Worm (Caenorhabditis elegans): ENCODE measurements around the gene F37C12.10.

DNA sequence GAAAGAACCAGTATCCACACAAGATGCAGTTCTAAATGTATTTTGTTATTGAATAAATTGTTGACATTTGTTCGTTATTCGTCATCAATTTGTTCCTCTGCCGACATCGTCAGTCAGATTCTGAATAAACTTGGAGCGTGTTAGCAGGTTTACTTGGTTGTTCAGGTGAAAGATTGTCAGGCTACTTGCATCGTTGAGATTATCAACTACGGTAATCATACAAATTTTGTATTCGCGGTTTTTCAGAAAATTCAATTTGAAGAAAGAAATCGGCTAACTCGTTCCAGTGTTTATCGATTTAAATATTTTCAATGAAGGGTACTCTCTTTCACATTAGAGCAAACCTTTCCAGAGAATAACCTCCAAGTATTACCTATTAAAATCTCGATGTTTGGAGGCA is 21.5 kb upstream of the F37C12.10 start, which contains the start of gene R151.2:
- TF ChIP-seq lin-15B (tag; optimal IDR thresholded peaks at IDR 0.05) = no peak
- TF ChIP-seq ztf-4 (tag; optimal IDR thresholded peaks at IDR 0.05) = no peak
- TF ChIP-seq zag-1 (tag; optimal IDR thresholded peaks at IDR 0.05) = no peak
- TF ChIP-seq ama-1 (optimal IDR thresholded peaks at IDR 0.05) = no peak
- no peak for TF ChIP-seq elt-1 (tag; optimal IDR thresholded peaks at IDR 0.05)
- no peak for TF ChIP-seq R02D3.7 (tag; optimal IDR thresholded peaks at IDR 0.05)
- no peak for TF ChIP-seq skn-1 (tag; optimal IDR thresholded peaks at IDR 0.05)
- no peak for TF ChIP-seq ZK546.5 (tag; optimal IDR thresholded peaks at IDR 0.05)
- TF ChIP-seq ceh-82 (tag; optimal IDR thresholded peaks at IDR 0.05) = no peak
- TF ChIP-seq ceh-28 (tag; optimal IDR thresholded peaks at IDR 0.05) = no peak
- TF ChIP-seq nhr-25 (tag; optimal IDR thresholded peaks at IDR 0.05) = no peak
- TF ChIP-seq aly-2 (tag; optimal IDR thresholded peaks at IDR 0.05) = no peak
- TF ChIP-seq pqm-1 (tag; optimal IDR thresholded peaks at IDR 0.05) = no peak

Data from whole organism, L3 larva.